Fruit fly (Drosophila melanogaster): ENCODE results near the gene CG31917.

The CG31917 gene

DNA sequence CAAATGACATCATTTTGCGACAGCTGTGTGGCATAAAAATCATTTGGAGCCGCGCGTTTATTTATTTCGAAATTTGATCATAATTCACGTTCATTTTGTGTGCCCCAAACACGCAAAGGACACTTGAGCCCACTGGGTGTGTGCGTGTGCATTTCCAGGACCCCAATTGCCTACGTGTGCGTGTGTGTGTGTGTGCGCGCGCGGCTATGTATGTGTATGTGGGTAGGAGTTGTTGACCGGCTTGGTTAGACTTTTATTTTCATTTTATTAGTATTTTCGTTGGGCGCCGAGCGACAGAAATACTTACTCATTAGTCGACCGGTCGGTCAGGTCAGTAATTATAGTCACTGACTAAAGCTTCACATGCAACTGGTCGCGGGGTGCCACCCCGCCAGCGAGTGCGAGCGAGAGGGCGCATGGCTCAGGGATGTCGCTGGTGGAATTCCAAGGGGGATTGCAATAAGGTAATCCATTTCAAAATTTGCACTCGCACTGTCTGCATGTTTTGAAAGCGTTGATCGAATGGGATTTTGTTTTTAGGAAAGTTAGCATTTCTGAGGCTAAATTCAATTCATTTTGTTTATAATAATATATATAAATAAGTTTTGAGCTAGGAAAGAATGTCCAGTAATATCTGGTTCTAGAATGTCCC is 33.0 kb upstream of the CG31917 start (continued):
- TF ChIP-seq gcm (GFP tag; optimal IDR thresholded peaks at IDR 0.05) (no peak), lmd (GFP tag; IDR thresholded peaks at IDR 0.05) (peak; percentile 60), Dll (GFP tag; IDR thresholded peaks at IDR 0.05; ENCODE audit: partially characterized antibody) (no peak), CG17829 (tag; optimal IDR thresholded peaks at IDR 0.05) (no peak), PHDP (tag; optimal IDR thresholded peaks at IDR 0.05) (peak; percentile 27), CG10543 (GFP tag; optimal IDR thresholded peaks at IDR 0.05) (no peak), pfk (GFP tag; optimal IDR thresholded peaks at IDR 0.05) (no peak), CG9876 (GFP tag; optimal IDR thresholded peaks at IDR 0.05) (no peak), usp (GFP tag; optimal IDR thresholded peaks at IDR 0.05) (no peak), ems (GFP tag; optimal IDR thresholded peaks at IDR 0.05) (no peak), E2f2 (GFP tag; IDR thresholded peaks at IDR 0.05) (no peak), hb (GFP tag; IDR thresholded peaks at IDR 0.05; ENCODE audit: partially characterized antibody) (no peak), CkIIα-i1 (GFP tag; IDR thresholded peaks at IDR 0.05) (no peak), NC2β (GFP tag; optimal IDR thresholded peaks at IDR 0.05) (no peak), ato (GFP tag; IDR thresholded peaks at IDR 0.05; ENCODE audit: partially characterized antibody) (no peak), CG6654 (GFP tag; optimal IDR thresholded peaks at IDR 0.05) (no peak), CG10979 (tag; optimal IDR thresholded peaks at IDR 0.05) (peak; percentile 25), kay (GFP tag; optimal IDR thresholded peaks at IDR 0.05) (no peak), CG15514 (GFP tag; optimal IDR thresholded peaks at IDR 0.05) (no peak), Oaz (GFP tag; IDR thresholded peaks at IDR 0.05) (no peak), CG14014 (GFP tag; IDR thresholded peaks at IDR 0.05) (no peak), Ssrp (tag; optimal IDR thresholded peaks at IDR 0.05) (peak; percentile 49), CG31365 (tag; optimal IDR thresholded peaks at IDR 0.05) (no peak), ap (GFP tag; IDR thresholded peaks at IDR 0.05) (no peak), caup (GFP tag; optimal IDR thresholded peaks at IDR 0.05; ENCODE audit: severe bottlenecking) (peak; percentile 9), luna (GFP tag; optimal IDR thresholded peaks at IDR 0.05) (no peak), bbx (GFP tag; IDR thresholded peaks at IDR 0.05; ENCODE audit: partially characterized antibody) (no peak), CG6813 (GFP tag; optimal IDR thresholded peaks at IDR 0.05) (peak; percentile 2), Scr (GFP tag; IDR thresholded peaks at IDR 0.05; ENCODE audit: partially characterized antibody) (no peak), CG31441 (GFP tag; IDR thresholded peaks at IDR 0.05) (no peak), CG17186 (GFP tag; optimal IDR thresholded peaks at IDR 0.05) (no peak), exex (tag; optimal IDR thresholded peaks at IDR 0.05) (no peak), maf-S (GFP tag; optimal IDR thresholded peaks at IDR 0.05) (peak; percentile 7), CG6683 (GFP tag; optimal IDR thresholded peaks at IDR 0.05) (no peak), ATbp (GFP tag; optimal IDR thresholded peaks at IDR 0.05) (peak; percentile 37), tap (tag; optimal IDR thresholded peaks at IDR 0.05) (no peak), ranshi (GFP tag; IDR thresholded peaks at IDR 0.05) (peak; percentile 65), chinmo (GFP tag; IDR thresholded peaks at IDR 0.05; ENCODE audit: partially characterized antibody) (0 out of 4 replicates have a peak, but pooled peaks have one; percentile 40), Poxn (GFP tag; IDR thresholded peaks at IDR 0.05) (no peak), Fer2 (tag; optimal IDR thresholded peaks at IDR 0.05) (no peak), CG9932 (GFP tag; IDR thresholded peaks at IDR 0.05) (peak; percentile 61), CG6272 (GFP tag; IDR thresholded peaks at IDR 0.05) (peak; percentile 23; the same call in 1 of the 2 replicates), sr (GFP tag; IDR thresholded peaks at IDR 0.05) (no peak), crp (GFP tag; optimal IDR thresholded peaks at IDR 0.05) (no peak), sima (GFP tag; optimal IDR thresholded peaks at IDR 0.05) (no peak), HHEX (GFP tag; optimal IDR thresholded peaks at IDR 0.05) (peak; percentile 69), phol (tag; optimal IDR thresholded peaks at IDR 0.05) (peak; percentile 34), peb (GFP tag; IDR thresholded peaks at IDR 0.05) (no peak), CG1602 (GFP tag; optimal IDR thresholded peaks at IDR 0.05) (peak; percentile 2)

Data from whole organism, embryonic.